Worm (Caenorhabditis elegans) whole organism, early embryonic: ENCODE data around the gene sqst-5.

Experiments used
- ama-1 ChIP-seq: fragments of 150-350 bp; optimal IDR thresholded peaks from 2 replicates; lab custom pipeline; 2014
- ceh-36 ChIP-seq: sonication (generic microtip); optimal IDR thresholded peaks from 2 replicates; lab custom pipeline; 2016; ENCODE audit warnings: missing genetic modification characterization, inconsistent platforms, missing compliant biosample characterization
- ets-7 ChIP-seq: sonication (generic microtip); optimal IDR thresholded peaks from 2 replicates; lab custom pipeline; 2016; ENCODE audit warnings: missing genotype, missing genetic modification characterization, missing compliant biosample characterization
- hmg-4 ChIP-seq: fragments of 200-800 bp; sonication (Bioruptor generic); optimal IDR thresholded peaks from 2 replicates; lab custom pipeline; 2018; ENCODE audit warnings: mild to moderate bottlenecking, missing genetic modification characterization, missing compliant biosample characterization
- hnd-1 ChIP-seq: sonication (generic microtip); optimal IDR thresholded peaks from 2 replicates; lab custom pipeline; 2016; ENCODE audit warnings: missing genetic modification characterization, missing compliant biosample characterization
- pes-1 ChIP-seq: fragments of 200-800 bp; sonication (Bioruptor generic); IDR thresholded peaks from 2 replicates; pipeline ENCODE4 v1.3.6; 2022; ENCODE audit warnings: missing genetic modification reagents, missing genetic modification characterization, missing compliant biosample characterization
- scrt-1 ChIP-seq: fragments of 200-800 bp; sonication (Bioruptor generic); IDR thresholded peaks from 2 replicates; pipeline ENCODE4 v1.3.6; 2022; ENCODE audit warnings: missing genetic modification characterization, missing compliant biosample characterization
- tbx-11 ChIP-seq: fragments of 200-800 bp; sonication (Bioruptor generic); IDR thresholded peaks from 2 replicates; pipeline ENCODE4 v1.3.6; 2022; ENCODE audit warnings: missing genetic modification characterization, missing compliant biosample characterization

DNA sequence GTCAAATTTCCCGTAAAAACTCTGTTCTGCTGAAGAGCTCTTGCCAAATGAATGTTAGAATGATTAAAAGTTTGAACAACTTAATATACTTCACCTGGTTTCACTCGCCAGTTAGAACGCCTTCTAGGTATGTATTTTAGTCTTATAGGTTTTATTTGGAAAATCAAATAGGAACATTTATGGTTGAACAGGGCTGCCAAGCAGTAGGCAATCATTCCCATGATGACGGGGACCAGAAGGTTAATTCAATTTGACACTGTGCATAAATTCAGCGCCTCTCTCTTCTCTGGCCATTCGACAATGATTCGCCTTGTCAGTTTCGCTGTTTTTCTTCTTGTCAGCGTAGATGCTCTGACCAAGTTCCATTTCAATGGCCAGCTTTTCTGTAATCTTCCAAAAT, 34.7 kb upstream of the sqst-5 start, which contains the start of gene F40G9.15:
- TF ChIP-seq ama-1 (lab: Kevin White, UChicago) (no peak), tbx-11 (no peak), pes-1 (GFP tag; lab: Robert Waterston, UW) (no peak), hnd-1 (no peak), scrt-1 (GFP tag; lab: Robert Waterston, UW) (no peak), ets-7 (tag; lab: Kevin White, UChicago) (no peak), hmg-4 (no peak), ceh-36 (tag; lab: Kevin White, UChicago) (no peak)
